Worm (Caenorhabditis elegans) whole organism, mixed stage, embryonic: Measurements from ENCODE around the gene Y43F8B.3.

ENCODE experiments used
- M03D4.4 ChIP-seq: sonication (generic microtip); optimal IDR thresholded peaks from 2 replicates; lab custom pipeline; 2017; ENCODE audit warnings: mild to moderate bottlenecking, missing genetic modification characterization, missing compliant biosample characterization
- bed-3 ChIP-seq: fragments of 200-800 bp; sonication (Bioruptor generic); optimal IDR thresholded peaks from 3 replicates; lab custom pipeline; 2018; ENCODE audit warnings: mild to moderate bottlenecking, missing genetic modification characterization, moderate library complexity, missing compliant biosample characterization
- blmp-1 ChIP-seq: fragments of 150-350 bp; optimal IDR thresholded peaks from 2 replicates; lab custom pipeline; 2014; ENCODE audit warnings: missing biosample characterization, missing genetic modification characterization
- ceh-39 ChIP-seq: fragments of 150-350 bp; optimal IDR thresholded peaks from 2 replicates; lab custom pipeline; 2014; ENCODE audit warnings: missing biosample characterization, missing genetic modification characterization
- ceh-43 ChIP-seq: fragments of 200-800 bp; sonication (Bioruptor generic); optimal IDR thresholded peaks from 2 replicates; lab custom pipeline; 2018; ENCODE audit warnings: mild to moderate bottlenecking, missing genetic modification characterization, moderate library complexity, missing compliant biosample characterization
- ceh-83 ChIP-seq: fragments of 200-800 bp; sonication (Bioruptor generic); optimal IDR thresholded peaks from 2 replicates; lab custom pipeline; 2018; ENCODE audit warnings: mild to moderate bottlenecking, missing genetic modification characterization, missing compliant biosample characterization
- ces-1 ChIP-seq: fragments of 150-350 bp; optimal IDR thresholded peaks from 2 replicates; lab custom pipeline; 2014; ENCODE audit warnings: missing biosample characterization, missing genetic modification reagents, missing genetic modification characterization
- cnd-1 ChIP-seq: fragments of 200-800 bp; sonication (Bioruptor generic); optimal IDR thresholded peaks from 2 replicates; lab custom pipeline; 2018; ENCODE audit warnings: mild to moderate bottlenecking, missing genetic modification characterization, missing compliant biosample characterization
- drap-1 ChIP-seq: fragments of 200-800 bp; sonication (Bioruptor generic); optimal IDR thresholded peaks from 3 replicates; lab custom pipeline; 2018; ENCODE audit warnings: mild to moderate bottlenecking, missing genetic modification characterization, missing compliant biosample characterization
- elt-1 ChIP-seq: sonication (generic microtip); optimal IDR thresholded peaks from 2 replicates; lab custom pipeline; 2017; ENCODE audit warnings: missing genetic modification characterization, mild to moderate bottlenecking, missing compliant biosample characterization, antibody characterized with exemption, moderate library complexity, borderline replicate concordance; ENCODE audit not compliant: insufficient read depth
- elt-3 ChIP-seq: fragments of 150-350 bp; optimal IDR thresholded peaks from 2 replicates; lab custom pipeline; 2014; ENCODE audit warnings: missing biosample characterization, missing genetic modification characterization
- flh-1 ChIP-seq: fragments of 200-800 bp; sonication (Bioruptor generic); optimal IDR thresholded peaks from 2 replicates; lab custom pipeline; 2018; ENCODE audit warnings: mild to moderate bottlenecking, missing genetic modification characterization, moderate library complexity, missing compliant biosample characterization
- ham-2 ChIP-seq: fragments of 200-800 bp; sonication (Bioruptor generic); optimal IDR thresholded peaks from 2 replicates; lab custom pipeline; 2018; ENCODE audit warnings: mild to moderate bottlenecking, missing genetic modification characterization, missing compliant biosample characterization
- hlh-1 ChIP-seq: fragments of 150-350 bp; optimal IDR thresholded peaks from 2 replicates; lab custom pipeline; 2014; ENCODE audit warnings: missing biosample characterization, missing genetic modification reagents, missing genetic modification characterization
- lin-13 ChIP-seq: fragments of 150-350 bp; optimal IDR thresholded peaks from 2 replicates; lab custom pipeline; 2014; ENCODE audit warnings: missing biosample characterization, missing genetic modification characterization
- lin-32 ChIP-seq: fragments of 200-800 bp; sonication (Bioruptor generic); optimal IDR thresholded peaks from 2 replicates; lab custom pipeline; 2018; ENCODE audit warnings: mild to moderate bottlenecking, missing genetic modification characterization, missing compliant biosample characterization
- lsy-2 ChIP-seq: fragments of 150-350 bp; optimal IDR thresholded peaks from 2 replicates; lab custom pipeline; 2014; ENCODE audit warnings: missing biosample characterization, missing genetic modification characterization
- mep-1 ChIP-seq: fragments of 150-350 bp; optimal IDR thresholded peaks from 2 replicates; lab custom pipeline; 2017; ENCODE audit warnings: missing biosample characterization, missing genetic modification reagents, missing genetic modification characterization, inconsistent platforms
- mls-2 ChIP-seq: sonication (generic microtip); optimal IDR thresholded peaks from 2 replicates; lab custom pipeline; 2016; ENCODE audit warnings: mild to moderate bottlenecking, missing genetic modification characterization, moderate library complexity, missing compliant biosample characterization
- nhr-12 ChIP-seq: fragments of 150-350 bp; optimal IDR thresholded peaks from 2 replicates; lab custom pipeline; 2014; ENCODE audit warnings: missing biosample characterization, missing genetic modification characterization
- nhr-2 ChIP-seq: fragments of 150-350 bp; optimal IDR thresholded peaks from 2 replicates; lab custom pipeline; 2014; ENCODE audit warnings: missing biosample characterization, missing genetic modification characterization
- nhr-237 ChIP-seq: fragments of 150-350 bp; optimal IDR thresholded peaks from 2 replicates; lab custom pipeline; 2014; ENCODE audit warnings: missing biosample characterization, missing genetic modification characterization
- nhr-76 ChIP-seq: sonication (generic microtip); optimal IDR thresholded peaks from 2 replicates; lab custom pipeline; 2017; ENCODE audit warnings: missing biosample characterization, missing genetic modification characterization
- pha-4 ChIP-seq: fragments of 150-350 bp; optimal IDR thresholded peaks from 2 replicates; lab custom pipeline; 2018; ENCODE audit warnings: missing biosample characterization, missing genetic modification reagents, missing genetic modification characterization
- sem-2 ChIP-seq: fragments of 200-800 bp; sonication (Bioruptor generic); optimal IDR thresholded peaks from 2 replicates; lab custom pipeline; 2018; ENCODE audit warnings: mild to moderate bottlenecking, missing genetic modification characterization, missing compliant biosample characterization
- sptf-1 ChIP-seq: sonication (generic microtip); optimal IDR thresholded peaks from 2 replicates; lab custom pipeline; 2017; ENCODE audit warnings: mild to moderate bottlenecking, missing genetic modification characterization, moderate library complexity, missing compliant biosample characterization
- tbx-8 ChIP-seq: fragments of 200-800 bp; sonication (Bioruptor generic); optimal IDR thresholded peaks from 2 replicates; lab custom pipeline; 2018; ENCODE audit warnings: mild to moderate bottlenecking, missing genetic modification characterization, moderate library complexity, missing compliant biosample characterization
- unc-120 ChIP-seq: sonication (generic microtip); optimal IDR thresholded peaks from 2 replicates; lab custom pipeline; 2017; ENCODE audit warnings: missing genetic modification characterization, missing compliant biosample characterization; ENCODE audit not compliant: poor library complexity, severe bottlenecking
- unc-39 ChIP-seq: fragments of 150-350 bp; optimal IDR thresholded peaks from 2 replicates; lab custom pipeline; 2014; ENCODE audit warnings: missing biosample characterization, missing genetic modification characterization
- unc-62 ChIP-seq: fragments of 150-350 bp; optimal IDR thresholded peaks from 2 replicates; lab custom pipeline; 2014; ENCODE audit warnings: missing biosample characterization, missing genetic modification reagents, missing genetic modification characterization
- zip-8 ChIP-seq: fragments of 150-350 bp; optimal IDR thresholded peaks from 2 replicates; lab custom pipeline; 2014; ENCODE audit warnings: missing biosample characterization, missing genetic modification characterization
- ztf-11 ChIP-seq: fragments of 150-350 bp; optimal IDR thresholded peaks from 2 replicates; lab custom pipeline; 2014; ENCODE audit warnings: missing biosample characterization, missing genetic modification characterization

The Y43F8B.3 gene

ce11 chrV:19477852-19478251 is 25.0 kb upstream of the Y43F8B.3 start, which contains the start of gene Y43F8B.9:
Gene Y43F8B.9 (plus strand): TSS chrV:19478152.
- no peak for TF ChIP-seq flh-1 (GFP tag; lab: Kevin White, UChicago)
- TF ChIP-seq unc-120 (tag; lab: Kevin White, UChicago) = no peak
- TF ChIP-seq tbx-8 = no peak
- TF ChIP-seq M03D4.4 (tag; lab: Kevin White, UChicago) = no peak
- TF ChIP-seq ces-1 = no peak
- no peak for TF ChIP-seq bed-3 (GFP tag; lab: Kevin White, UChicago)
- TF ChIP-seq unc-62 (GFP tag; lab: Kevin White, UChicago) = no peak
- TF ChIP-seq nhr-12 (tag; lab: Kevin White, UChicago) = no peak
- TF ChIP-seq ham-2 = no peak
- no peak for TF ChIP-seq sptf-1
- TF ChIP-seq sem-2 (GFP tag; lab: Kevin White, UChicago) = no peak
- no peak for TF ChIP-seq cnd-1 (tag; lab: Kevin White, UChicago)
- TF ChIP-seq drap-1 = no peak
- TF ChIP-seq elt-1 (tag; lab: Kevin White, UChicago) = no peak

ce11 chrV:19482535-19482934 is 20.4 kb upstream of the Y43F8B.3 start, which contains the start of gene Y43F8B.22:
Gene Y43F8B.22 (plus strand): TSS chrV:19482835.
- TF ChIP-seq ham-2 = no peak
- TF ChIP-seq pha-4 (tag; lab: Kevin White, UChicago) = no peak
- no peak for TF ChIP-seq mls-2 (tag; lab: Kevin White, UChicago)
- TF ChIP-seq unc-62 (GFP tag; lab: Kevin White, UChicago) = no peak
- no peak for TF ChIP-seq ceh-43
- TF ChIP-seq unc-39 (tag; lab: Kevin White, UChicago) = no peak
- no peak for TF ChIP-seq nhr-237 (tag; lab: Kevin White, UChicago)
- TF ChIP-seq lin-13 (tag; lab: Kevin White, UChicago) = no peak
- no peak for TF ChIP-seq ceh-39 (tag; lab: Kevin White, UChicago)
- no peak for TF ChIP-seq blmp-1 (tag; lab: Kevin White, UChicago)
- no peak for TF ChIP-seq zip-8
- TF ChIP-seq nhr-2 (tag; lab: Kevin White, UChicago) = no peak
- no peak for TF ChIP-seq elt-3 (tag; lab: Kevin White, UChicago)
- TF ChIP-seq flh-1 (GFP tag; lab: Kevin White, UChicago) = no peak
- no peak for TF ChIP-seq tbx-8

DNA sequence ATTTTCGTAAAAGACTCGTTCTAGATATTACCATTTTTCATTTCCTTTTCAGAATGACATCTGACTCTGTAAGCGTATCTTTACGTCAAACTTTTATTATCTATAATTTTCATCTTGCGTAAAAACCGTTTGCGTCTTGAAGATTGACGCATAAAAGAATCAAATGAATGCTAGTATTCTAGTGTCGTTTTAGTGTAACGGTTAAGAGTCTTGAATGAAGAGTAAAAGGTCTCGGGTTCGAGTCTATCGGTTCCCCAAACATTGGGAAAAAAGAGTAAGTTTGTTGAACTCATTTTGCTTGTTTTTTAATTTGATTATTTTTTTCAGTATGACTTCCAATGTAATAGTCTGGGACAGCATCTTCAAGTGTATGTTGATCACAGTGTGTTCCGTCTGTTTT is 18.4 kb upstream of the Y43F8B.3 start, which contains the start of gene Y43F8B.17:
Y43F8B.17 (plus strand) TSS at position 215 of the 400 bp plus-strand sequence.
- TF ChIP-seq unc-62 (GFP tag; lab: Kevin White, UChicago) = no peak
- no peak for TF ChIP-seq lsy-2 (tag; lab: Kevin White, UChicago)
- TF ChIP-seq pha-4 (tag; lab: Kevin White, UChicago) = no peak
- no peak for TF ChIP-seq ztf-11 (tag; lab: Kevin White, UChicago)
- TF ChIP-seq mep-1 (tag; lab: Kevin White, UChicago) = no peak
- TF ChIP-seq tbx-8 = no peak
- TF ChIP-seq sem-2 (GFP tag; lab: Kevin White, UChicago) = no peak
- no peak for TF ChIP-seq unc-39 (tag; lab: Kevin White, UChicago)
- no peak for TF ChIP-seq unc-120 (tag; lab: Kevin White, UChicago)
- TF ChIP-seq M03D4.4 (tag; lab: Kevin White, UChicago) = no peak

- TF ChIP-seq ceh-83 (GFP tag; lab: Kevin White, UChicago) (no peak), sptf-1 (no peak), bed-3 (GFP tag; lab: Kevin White, UChicago) (no peak), lin-32 (no peak), elt-1 (tag; lab: Kevin White, UChicago) (no peak), elt-3 (tag; lab: Kevin White, UChicago) (no peak), sem-2 (GFP tag; lab: Kevin White, UChicago) (no peak), drap-1 (no peak), nhr-2 (tag; lab: Kevin White, UChicago) (no peak), nhr-12 (tag; lab: Kevin White, UChicago) (no peak), tbx-8 (no peak), nhr-76 (tag; lab: Kevin White, UChicago) (no peak), ces-1 (no peak), unc-62 (GFP tag; lab: Kevin White, UChicago) (no peak), hlh-1 (tag; lab: Kevin White, UChicago) (no peak)
Measured at ce11 chrV:19485261-19485660, 17.6 kb upstream of the Y43F8B.3 start, which contains the start of gene Y43F8B.28. Gene Y43F8B.28 (plus strand): TSS chrV:19485319.
